Fruit fly (Drosophila melanogaster): ENCODE data around the gene CG4577.

DNA sequence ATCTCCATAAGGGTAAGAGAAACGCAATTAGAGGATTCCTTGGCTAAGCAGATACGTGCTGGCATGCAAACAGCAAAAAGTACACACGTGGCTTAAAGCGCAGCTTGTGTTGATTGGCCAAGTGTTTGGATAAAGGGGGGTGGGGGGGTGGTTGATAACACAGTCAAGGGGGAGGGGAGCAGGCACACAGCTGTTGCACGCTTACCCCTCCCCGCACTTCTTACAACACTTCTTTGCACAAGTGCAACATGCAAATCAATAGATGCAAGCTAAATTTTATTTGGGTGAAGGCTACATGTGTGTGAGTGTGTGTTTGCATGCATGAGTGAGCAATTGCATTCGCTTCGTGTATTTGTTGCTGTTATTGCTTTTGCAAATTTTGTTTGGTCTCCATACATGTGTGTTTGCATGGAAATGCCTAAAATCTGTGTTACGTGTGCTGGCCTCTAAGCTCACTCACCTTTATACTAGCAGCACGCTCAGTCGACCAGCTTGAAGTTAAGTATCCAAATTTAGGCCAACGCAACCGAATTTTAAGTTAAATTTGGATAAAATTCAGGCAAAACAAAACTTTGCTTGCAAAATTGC is 6.1 kb upstream of the CG4577 start:
- TF ChIP-seq CTCF (optimal IDR thresholded peaks at IDR 0.05) (no peak), CG8478 (optimal IDR thresholded peaks at IDR 0.05) (no peak)
